Fruit fly (Drosophila melanogaster) whole organism, embryonic: ENCODE data around the gene Kaz1-ORFB.

Experiments used
- B-H1 ChIP-seq: fragments of 200-800 bp; sonication (Bioruptor generic); IDR thresholded peaks from 3 replicates; pipeline ENCODE4 v1.3.6; 2022; ENCODE audit warnings: missing biosample characterization, missing genetic modification characterization
- BEAF-32 ChIP-seq: fragments of 200-800 bp; sonication (Bioruptor generic); optimal IDR thresholded peaks from 3 replicates; lab custom pipeline; 2017; ENCODE audit warnings: missing biosample characterization, missing genetic modification characterization, mild to moderate bottlenecking, moderate library complexity, missing genetic modification reagents
- CG10431 ChIP-seq: fragments of 200-800 bp; sonication (Bioruptor generic); optimal IDR thresholded peaks from 3 replicates; lab custom pipeline; 2018; ENCODE audit warnings: missing biosample characterization, mild to moderate bottlenecking, missing genetic modification characterization
- CG10565 ChIP-seq: fragments of 200-800 bp; sonication (Bioruptor generic); optimal IDR thresholded peaks from 3 replicates; lab custom pipeline; 2016; ENCODE audit warnings: missing biosample characterization, mild to moderate bottlenecking, missing genetic modification characterization
- CG10654 ChIP-seq: fragments of 200-800 bp; sonication (Bioruptor generic); optimal IDR thresholded peaks from 2 replicates; lab custom pipeline; 2016; ENCODE audit warnings: missing biosample characterization, missing genetic modification characterization
- CG11456 ChIP-seq: fragments of 200-800 bp; sonication (Bioruptor generic); IDR thresholded peaks from 3 replicates; pipeline ENCODE4 v1.3.6; 2022; ENCODE audit warnings: missing biosample characterization, missing genetic modification characterization
- CG12391 ChIP-seq: fragments of 200-800 bp; sonication (Bioruptor generic); optimal IDR thresholded peaks from 3 replicates; lab custom pipeline; 2018; ENCODE audit warnings: missing biosample characterization, mild to moderate bottlenecking, missing genetic modification characterization, moderate library complexity
- CG13775 ChIP-seq: fragments of 200-800 bp; sonication (Bioruptor generic); optimal IDR thresholded peaks from 3 replicates; lab custom pipeline; 2017; ENCODE audit warnings: missing biosample characterization, mild to moderate bottlenecking, missing genetic modification characterization
- CG14050 ChIP-seq: fragments of 200-800 bp; sonication (Bioruptor generic); IDR thresholded peaks from 3 replicates; pipeline ENCODE4 v1.3.6; 2022; ENCODE audit warnings: missing biosample characterization, missing genetic modification characterization
- CG14710 ChIP-seq: fragments of 200-800 bp; sonication (Bioruptor generic); optimal IDR thresholded peaks from 3 replicates; lab custom pipeline; 2019; ENCODE audit warnings: missing biosample characterization, mild to moderate bottlenecking, missing genetic modification characterization, moderate library complexity
- CG14860 ChIP-seq: fragments of 200-800 bp; sonication (Bioruptor generic); IDR thresholded peaks from 3 replicates; pipeline ENCODE4 v1.3.6; 2022; ENCODE audit warnings: missing biosample characterization, missing genetic modification characterization; ENCODE audit not compliant: partially characterized antibody
- CG1529 ChIP-seq: fragments of 200-800 bp; sonication (Bioruptor generic); optimal IDR thresholded peaks from 3 replicates; lab custom pipeline; 2018; ENCODE audit warnings: missing biosample characterization, missing genetic modification characterization
- CG15696 ChIP-seq: fragments of 200-800 bp; sonication (Bioruptor generic); optimal IDR thresholded peaks from 2 replicates; lab custom pipeline; 2019; ENCODE audit warnings: missing biosample characterization, mild to moderate bottlenecking, missing genetic modification characterization, moderate library complexity
- CG1792 ChIP-seq: fragments of 200-800 bp; sonication (Bioruptor generic); optimal IDR thresholded peaks from 2 replicates; lab custom pipeline; 2016; ENCODE audit warnings: missing biosample characterization, missing genetic modification characterization
- CG2889 ChIP-seq: fragments of 200-800 bp; sonication (Bioruptor generic); IDR thresholded peaks from 3 replicates; pipeline ENCODE4 v1.3.6; 2022; ENCODE audit warnings: missing biosample characterization, missing genetic modification characterization
- CG43689 ChIP-seq: fragments of 200-800 bp; sonication (Bioruptor generic); IDR thresholded peaks from 2 replicates; pipeline ENCODE4 v1.3.6; 2022; ENCODE audit warnings: missing biosample characterization, missing genetic modification characterization
- CG7372 ChIP-seq: fragments of 200-800 bp; sonication (Bioruptor generic); IDR thresholded peaks from 2 replicates; pipeline ENCODE4 v1.3.6; 2022; ENCODE audit warnings: missing biosample characterization, missing genetic modification characterization
- CG7963 ChIP-seq: fragments of 200-800 bp; sonication (Bioruptor generic); IDR thresholded peaks from 3 replicates; pipeline ENCODE4 v1.3.6; 2022; ENCODE audit warnings: missing biosample characterization, missing genetic modification characterization; ENCODE audit not compliant: partially characterized antibody
- CG9215 ChIP-seq: fragments of 200-800 bp; sonication (Bioruptor generic); IDR thresholded peaks from 2 replicates; pipeline ENCODE4 v1.3.6; 2022; ENCODE audit warnings: missing biosample characterization, missing genetic modification characterization
- CG9609 ChIP-seq: fragments of 200-800 bp; sonication (Bioruptor generic); optimal IDR thresholded peaks from 3 replicates; lab custom pipeline; 2016; ENCODE audit warnings: missing biosample characterization, missing genetic modification characterization
- ERR ChIP-seq: fragments of 200-800 bp; sonication (Bioruptor generic); optimal IDR thresholded peaks from 2 replicates; lab custom pipeline; 2016; ENCODE audit warnings: missing biosample characterization, missing genetic modification characterization
- Fer3 ChIP-seq: fragments of 200-800 bp; sonication (Bioruptor generic); optimal IDR thresholded peaks from 2 replicates; lab custom pipeline; 2018; ENCODE audit warnings: missing biosample characterization, mild to moderate bottlenecking, missing genetic modification characterization, moderate library complexity
- Hmx ChIP-seq: fragments of 200-800 bp; sonication (Bioruptor generic); optimal IDR thresholded peaks from 2 replicates; lab custom pipeline; 2016; ENCODE audit warnings: missing biosample characterization, missing genetic modification characterization
- Lpt ChIP-seq: fragments of >200 bp; optimal IDR thresholded peaks from 2 replicates; lab custom pipeline; 2018; ENCODE audit warnings: missing biosample characterization, missing genetic modification characterization
- MBD-R2 ChIP-seq: fragments of 200-800 bp; sonication (Bioruptor generic); IDR thresholded peaks from 2 replicates; pipeline ENCODE4 v1.3.6; 2022; ENCODE audit warnings: missing biosample characterization, missing genetic modification characterization
- MESR4 ChIP-seq: fragments of 200-800 bp; sonication (Bioruptor generic); optimal IDR thresholded peaks from 2 replicates; lab custom pipeline; 2018; ENCODE audit warnings: missing biosample characterization, mild to moderate bottlenecking, missing genetic modification characterization, moderate library complexity
- Mrtf ChIP-seq: fragments of 200-800 bp; sonication (Bioruptor generic); IDR thresholded peaks from 3 replicates; pipeline ENCODE4 v1.3.6; 2022; ENCODE audit warnings: missing biosample characterization, missing genetic modification characterization
- Optix ChIP-seq: fragments of 200-800 bp; sonication (Bioruptor generic); IDR thresholded peaks from 3 replicates; pipeline ENCODE4 v1.3.6; 2022; ENCODE audit warnings: missing biosample characterization, missing genetic modification characterization
- Pdp1 ChIP-seq, 2 experiments: fragments of 200-800 bp; sonication (Bioruptor generic); optimal IDR thresholded peaks; 3 replicates each; lab custom pipeline; 2016; ENCODE audit warnings: missing biosample characterization in 2 of 2, missing genetic modification characterization in 2 of 2, mild to moderate bottlenecking in 1 of 2, moderate library complexity in 1 of 2
- Sin3A ChIP-seq: fragments of >200 bp; optimal IDR thresholded peaks from 2 replicates; lab custom pipeline; 2018
- Ssrp ChIP-seq: fragments of 200-800 bp; sonication (Bioruptor generic); optimal IDR thresholded peaks from 2 replicates; lab custom pipeline; 2018; ENCODE audit warnings: missing biosample characterization, mild to moderate bottlenecking, missing genetic modification characterization, moderate library complexity
- Tbp ChIP-seq: fragments of >200 bp; optimal IDR thresholded peaks from 2 replicates; lab custom pipeline; 2018; ENCODE audit warnings: missing biosample characterization, missing genetic modification characterization
- Trl ChIP-seq, 3 experiments: fragments of >200 bp in 2 of 3; fragments of 200-800 bp in 1 of 3; sonication (Bioruptor generic) in 1 of 3; optimal IDR thresholded peaks; 2 replicates in 1 of 3; 3 replicates in 2 of 3; lab custom pipeline; 2016 to 2017; ENCODE audit warnings: missing biosample characterization in 1 of 3, missing genetic modification characterization in 1 of 3
- ac ChIP-seq: fragments of 200-800 bp; sonication (Bioruptor generic); optimal IDR thresholded peaks from 3 replicates; lab custom pipeline; 2017; ENCODE audit warnings: missing biosample characterization, mild to moderate bottlenecking, missing genetic modification characterization
- ase ChIP-seq: fragments of 200-800 bp; sonication (Bioruptor generic); IDR thresholded peaks from 3 replicates; pipeline ENCODE4 v1.3.6; 2022; ENCODE audit warnings: missing biosample characterization, missing genetic modification characterization
- br ChIP-seq: fragments of >200 bp; optimal IDR thresholded peaks from 2 replicates; lab custom pipeline; 2017
- bsh ChIP-seq, 2 experiments: fragments of 200-800 bp; sonication (Bioruptor generic); optimal IDR thresholded peaks; 2 replicates each; lab custom pipeline; 2017 to 2018; ENCODE audit warnings: mild to moderate bottlenecking in 2 of 2, missing biosample characterization in 2 of 2, missing genetic modification characterization in 2 of 2, moderate library complexity in 1 of 2
- cato ChIP-seq: fragments of 200-800 bp; sonication (Bioruptor generic); optimal IDR thresholded peaks from 2 replicates; lab custom pipeline; 2016; ENCODE audit warnings: missing biosample characterization, missing genetic modification characterization, borderline replicate concordance
- chm ChIP-seq: fragments of 200-800 bp; sonication (Bioruptor generic); IDR thresholded peaks from 2 replicates; pipeline ENCODE4 v1.3.6; 2022; ENCODE audit warnings: missing biosample characterization, missing genetic modification characterization
- fu2 ChIP-seq: fragments of 200-800 bp; sonication (Bioruptor generic); optimal IDR thresholded peaks from 2 replicates; lab custom pipeline; 2016; ENCODE audit warnings: missing biosample characterization, missing genetic modification characterization
- hb ChIP-seq: fragments of 200-800 bp; sonication (Bioruptor generic); IDR thresholded peaks from 3 replicates; pipeline ENCODE4 v1.3.6; 2022; ENCODE audit warnings: missing biosample characterization, missing genetic modification characterization; ENCODE audit not compliant: partially characterized antibody
- hbn ChIP-seq: fragments of 200-800 bp; sonication (Bioruptor generic); IDR thresholded peaks from 2 replicates; pipeline ENCODE4 v1.3.6; 2022; ENCODE audit warnings: missing biosample characterization, missing genetic modification characterization; ENCODE audit not compliant: partially characterized antibody
- ind ChIP-seq: fragments of 200-800 bp; sonication (Bioruptor generic); optimal IDR thresholded peaks from 3 replicates; lab custom pipeline; 2016; ENCODE audit warnings: missing biosample characterization, missing genetic modification characterization
- insv ChIP-seq, 2 experiments: fragments of 200-800 bp; sonication (Bioruptor generic); optimal IDR thresholded peaks; 3 replicates each; lab custom pipeline; 2016 to 2018; ENCODE audit warnings: missing biosample characterization in 2 of 2, missing genetic modification characterization in 2 of 2
- luna ChIP-seq: fragments of 200-800 bp; sonication (Bioruptor generic); optimal IDR thresholded peaks from 2 replicates; lab custom pipeline; 2016; ENCODE audit warnings: missing biosample characterization, missing genetic modification characterization
- nau ChIP-seq: fragments of 200-800 bp; sonication (Bioruptor generic); optimal IDR thresholded peaks from 3 replicates; lab custom pipeline; 2017; ENCODE audit warnings: missing biosample characterization, mild to moderate bottlenecking, missing genetic modification characterization, missing genetic modification reagents
- sima ChIP-seq: fragments of 200-800 bp; sonication (Bioruptor generic); optimal IDR thresholded peaks from 2 replicates; lab custom pipeline; 2016; ENCODE audit warnings: missing biosample characterization, missing genetic modification characterization
- sisA ChIP-seq: fragments of 200-800 bp; sonication (Bioruptor generic); IDR thresholded peaks from 2 replicates; pipeline ENCODE4 v1.3.6; 2022; ENCODE audit warnings: missing biosample characterization, missing genetic modification characterization
- tx ChIP-seq: fragments of 200-800 bp; sonication (Bioruptor generic); optimal IDR thresholded peaks from 2 replicates; lab custom pipeline; 2016; ENCODE audit warnings: missing biosample characterization, missing genetic modification characterization
- vfl ChIP-seq: fragments of 200-800 bp; sonication (Bioruptor generic); optimal IDR thresholded peaks from 2 replicates; lab custom pipeline; 2016; ENCODE audit warnings: missing biosample characterization, missing genetic modification characterization

The Kaz1-ORFB gene

DNA sequence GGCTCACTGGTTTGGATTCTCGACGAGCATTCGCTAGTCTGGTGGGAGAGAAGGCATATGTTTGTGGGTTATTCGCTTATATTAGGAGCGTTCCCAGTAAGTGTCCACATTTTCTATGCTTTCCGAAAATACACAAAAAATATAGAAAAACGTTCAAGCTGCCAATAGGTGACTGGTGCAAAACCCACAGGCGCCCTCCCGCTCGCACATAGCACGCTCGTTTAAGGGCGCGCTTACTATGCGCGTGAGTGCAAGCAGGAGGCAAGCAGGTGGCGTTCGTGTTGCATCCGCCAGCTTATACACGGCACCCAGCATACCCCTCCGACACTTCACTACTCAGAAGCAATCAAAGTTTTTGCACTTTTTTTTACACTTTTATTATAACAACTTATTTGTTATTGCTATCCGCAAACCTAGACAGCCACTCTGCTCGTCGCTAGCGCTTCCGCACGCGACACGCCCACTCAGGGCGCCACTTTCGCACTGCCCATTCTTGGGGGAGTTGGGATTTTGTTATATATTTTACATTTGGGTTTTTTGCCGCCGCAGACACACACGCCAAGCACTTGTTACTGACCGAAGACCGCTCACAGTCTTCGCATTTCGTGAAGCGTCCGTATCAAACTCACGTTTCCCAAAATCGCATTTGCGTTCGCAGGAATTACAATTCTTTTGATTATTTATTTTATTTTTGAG, 17.2 kb upstream of the Kaz1-ORFB start (continued):
- TF ChIP-seq CG15696 (tag; lab: Kevin White, UChicago) (no peak), ase (GFP tag; lab: Robert Waterston, UW) (peak; percentile 66; the same call in 2 of the 3 replicates), Tbp (no peak), Ssrp (no peak), Trl (optimal IDR thresholded peaks at IDR 0.05; lab: Kevin White, UChicago) (no peak), Trl (GFP tag; optimal IDR thresholded peaks at IDR 0.05; lab: Kevin White, UChicago) (peak; percentile 36), hb (GFP tag; lab: Robert Waterston, UW) (peak; percentile 30; the same call in 1 of the 3 replicates), Pdp1 (GFP tag; optimal IDR thresholded peaks at IDR 0.05; lab: Kevin White, UChicago) (no peak), CG1529 (GFP tag; lab: Kevin White, UChicago) (no peak), Sin3A (peak; percentile 44), Lpt (GFP tag; lab: Kevin White, UChicago) (no peak), luna (GFP tag; lab: Kevin White, UChicago) (no peak), bsh (GFP tag; optimal IDR thresholded peaks at IDR 0.05; lab: Kevin White, UChicago) (no peak), Hmx (GFP tag; lab: Kevin White, UChicago) (no peak), ind (GFP tag; lab: Kevin White, UChicago) (no peak), vfl (no peak), CG10565 (GFP tag; lab: Kevin White, UChicago) (no peak), CG12391 (tag; lab: Kevin White, UChicago) (no peak), CG7963 (GFP tag; lab: Robert Waterston, UW) (no peak), insv (GFP tag; optimal IDR thresholded peaks at IDR 0.05; lab: Kevin White, UChicago) (no peak), MBD-R2 (peak; percentile 89), fu2 (GFP tag; lab: Kevin White, UChicago) (peak; percentile 32), CG7372 (GFP tag; lab: Robert Waterston, UW) (no peak), MESR4 (GFP tag; lab: Kevin White, UChicago) (peak; percentile 74), ERR (no peak), CG9215 (no peak), CG1792 (GFP tag; lab: Kevin White, UChicago) (no peak), CG14050 (GFP tag; lab: Robert Waterston, UW) (no peak), B-H1 (GFP tag; lab: Robert Waterston, UW) (no peak), CG10431 (GFP tag; lab: Kevin White, UChicago) (peak; percentile 42), sima (GFP tag; lab: Kevin White, UChicago) (no peak), CG14710 (no peak), cato (no peak), CG14860 (GFP tag; lab: Robert Waterston, UW) (no peak; the same call in 2 of the 3 replicates), chm (GFP tag; lab: Robert Waterston, UW) (peak; percentile 68; the same call in 1 of the 2 replicates), br (lab: Kevin White, UChicago) (no peak), hbn (GFP tag; lab: Robert Waterston, UW) (no peak), CG2889 (no peak), ac (GFP tag; lab: Kevin White, UChicago) (peak; percentile 7), Optix (GFP tag; lab: Robert Waterston, UW) (no peak), Fer3 (tag; lab: Kevin White, UChicago) (no peak), CG43689 (GFP tag; lab: Robert Waterston, UW) (no peak), CG10654 (no peak), CG9609 (GFP tag; lab: Kevin White, UChicago) (peak; percentile 4), tx (GFP tag; lab: Kevin White, UChicago) (peak; percentile 5), CG11456 (GFP tag; lab: Robert Waterston, UW) (peak; percentile 53; the same call in 1 of the 3 replicates), nau (no peak), sisA (GFP tag; lab: Robert Waterston, UW) (0 out of 2 replicates have a peak, but pooled peaks have one; percentile 14), BEAF-32 (GFP tag; lab: Kevin White, UChicago) (no peak), CG13775 (GFP tag; lab: Kevin White, UChicago) (no peak), Mrtf (GFP tag; lab: Robert Waterston, UW) (no peak)
